Fruit fly (Drosophila melanogaster): Measurements from ENCODE around the gene CG33271.

Gene CG33271

dm6 chr3L:11536767-11537419 lies 40.4 kb downstream of the CG33271 start (continued):
- TF ChIP-seq lab (GFP tag; optimal IDR thresholded peaks at IDR 0.05) (no peak), ci (GFP tag; IDR thresholded peaks at IDR 0.05) (peak; percentile 55; the same call in 2 of the 3 replicates), mam (GFP tag; optimal IDR thresholded peaks at IDR 0.05) (no peak)

dm6 chr3L:11536132-11536531 lies 41.2 kb downstream of the CG33271 start:
- peak; percentile 59 for TF ChIP-seq ranshi (GFP tag; IDR thresholded peaks at IDR 0.05)
- no peak for TF ChIP-seq nom (GFP tag; optimal IDR thresholded peaks at IDR 0.05)
- TF ChIP-seq vvl (GFP tag; IDR thresholded peaks at IDR 0.05) = peak; percentile 50
- peak; percentile 33; the same call in 1 of the 2 replicates for TF ChIP-seq CG1024 (GFP tag; IDR thresholded peaks at IDR 0.05)
- TF ChIP-seq trh (GFP tag; optimal IDR thresholded peaks at IDR 0.05) = no peak
- peak; percentile 7; the same call in 1 of the 2 replicates for TF ChIP-seq CG17328 (GFP tag; IDR thresholded peaks at IDR 0.05)
- TF ChIP-seq seq (GFP tag; IDR thresholded peaks at IDR 0.05) = peak; percentile 56; the same call in 1 of the 2 replicates
- TF ChIP-seq ssp (GFP tag; IDR thresholded peaks at IDR 0.05) = 0 out of 2 replicates have a peak, but pooled peaks have one; percentile 16
- peak; percentile 5 for TF ChIP-seq ems (GFP tag; optimal IDR thresholded peaks at IDR 0.05)
- peak; percentile 14 for TF ChIP-seq CG8388 (GFP tag; optimal IDR thresholded peaks at IDR 0.05)
- peak; percentile 27; the same call in 1 of the 2 replicates for TF ChIP-seq CG14441 (GFP tag; IDR thresholded peaks at IDR 0.05)
- no peak for TF ChIP-seq hkb (optimal IDR thresholded peaks at IDR 0.05)
- TF ChIP-seq hkb (GFP tag; IDR thresholded peaks at IDR 0.05) = peak; percentile 60; the same call in 1 of the 2 replicates
- peak; percentile 29 for TF ChIP-seq CG2678 (tag; optimal IDR thresholded peaks at IDR 0.05)
- TF ChIP-seq Aef1 (GFP tag; IDR thresholded peaks at IDR 0.05) = peak; percentile 16; the same call in 1 of the 3 replicates
- no peak for TF ChIP-seq Hr3 (GFP tag; optimal IDR thresholded peaks at IDR 0.05)
- peak; percentile 55 for TF ChIP-seq CG11504 (tag; optimal IDR thresholded peaks at IDR 0.05)
- TF ChIP-seq Fer1 (GFP tag; optimal IDR thresholded peaks at IDR 0.05) = peak; percentile 20
- TF ChIP-seq gcm2 (GFP tag; optimal IDR thresholded peaks at IDR 0.05) = no peak
- TF ChIP-seq phol (tag; optimal IDR thresholded peaks at IDR 0.05) = peak; percentile 34
- TF ChIP-seq CG12659 (GFP tag; optimal IDR thresholded peaks at IDR 0.05) = no peak
- peak; percentile 43 for TF ChIP-seq sisA (GFP tag; IDR thresholded peaks at IDR 0.05)
- TF ChIP-seq Chrac-16 (GFP tag; optimal IDR thresholded peaks at IDR 0.05) = no peak
- TF ChIP-seq CG31441 (GFP tag; IDR thresholded peaks at IDR 0.05) = peak; percentile 29; the same call in 1 of the 2 replicates
- TF ChIP-seq CG15514 (GFP tag; optimal IDR thresholded peaks at IDR 0.05) = peak; percentile 15
- peak; percentile 47 for TF ChIP-seq Sox102F (GFP tag; optimal IDR thresholded peaks at IDR 0.05)
- peak; percentile 24 for TF ChIP-seq unpg (GFP tag; optimal IDR thresholded peaks at IDR 0.05)
- TF ChIP-seq CG17361 (GFP tag; IDR thresholded peaks at IDR 0.05) = 0 out of 3 replicates have a peak, but pooled peaks have one; percentile 15
- TF ChIP-seq CG12391 (tag; optimal IDR thresholded peaks at IDR 0.05) = peak; percentile 19
- TF ChIP-seq hb (GFP tag; IDR thresholded peaks at IDR 0.05; ENCODE audit: partially characterized antibody) = no peak
- no peak for TF ChIP-seq D19A (tag; optimal IDR thresholded peaks at IDR 0.05)
- TF ChIP-seq CG32532 (GFP tag; IDR thresholded peaks at IDR 0.05) = peak; percentile 58; the same call in 1 of the 2 replicates
- peak; percentile 29 for TF ChIP-seq CG18599 (GFP tag; optimal IDR thresholded peaks at IDR 0.05)
- TF ChIP-seq pan (optimal IDR thresholded peaks at IDR 0.05) = no peak
- peak in 1 of 2 experiments; percentile 42 for TF ChIP-seq pan (GFP tag; optimal IDR thresholded peaks at IDR 0.05 in 1 of 2, IDR thresholded peaks at IDR 0.05 in 1 of 2)
- peak; percentile 49; the same call in 1 of the 2 replicates for TF ChIP-seq slbo (GFP tag; IDR thresholded peaks at IDR 0.05)
- no peak for TF ChIP-seq CG6683 (GFP tag; optimal IDR thresholded peaks at IDR 0.05)
- TF ChIP-seq CG34422 (GFP tag; IDR thresholded peaks at IDR 0.05) = 0 out of 3 replicates have a peak, but pooled peaks have one; percentile 55
- no peak for TF ChIP-seq Meics (GFP tag; optimal IDR thresholded peaks at IDR 0.05)
- TF ChIP-seq PHDP (tag; optimal IDR thresholded peaks at IDR 0.05) = peak; percentile 11
- no peak for TF ChIP-seq nerfin-1 (tag; optimal IDR thresholded peaks at IDR 0.05)
- 0 out of 4 replicates have a peak, but pooled peaks have one; percentile 16 for TF ChIP-seq Gug (GFP tag; IDR thresholded peaks at IDR 0.05)
- peak; percentile 7 for TF ChIP-seq Xbp1 (GFP tag; optimal IDR thresholded peaks at IDR 0.05)
- no peak for TF ChIP-seq disco-r (GFP tag; optimal IDR thresholded peaks at IDR 0.05)
- TF ChIP-seq crol (GFP tag; IDR thresholded peaks at IDR 0.05) = peak; percentile 18; the same call in 1 of the 2 replicates

Measured in whole organism, embryonic.